Fruit fly (Drosophila melanogaster): ENCODE measurements around the gene mthl10.

The mthl10 gene

DNA sequence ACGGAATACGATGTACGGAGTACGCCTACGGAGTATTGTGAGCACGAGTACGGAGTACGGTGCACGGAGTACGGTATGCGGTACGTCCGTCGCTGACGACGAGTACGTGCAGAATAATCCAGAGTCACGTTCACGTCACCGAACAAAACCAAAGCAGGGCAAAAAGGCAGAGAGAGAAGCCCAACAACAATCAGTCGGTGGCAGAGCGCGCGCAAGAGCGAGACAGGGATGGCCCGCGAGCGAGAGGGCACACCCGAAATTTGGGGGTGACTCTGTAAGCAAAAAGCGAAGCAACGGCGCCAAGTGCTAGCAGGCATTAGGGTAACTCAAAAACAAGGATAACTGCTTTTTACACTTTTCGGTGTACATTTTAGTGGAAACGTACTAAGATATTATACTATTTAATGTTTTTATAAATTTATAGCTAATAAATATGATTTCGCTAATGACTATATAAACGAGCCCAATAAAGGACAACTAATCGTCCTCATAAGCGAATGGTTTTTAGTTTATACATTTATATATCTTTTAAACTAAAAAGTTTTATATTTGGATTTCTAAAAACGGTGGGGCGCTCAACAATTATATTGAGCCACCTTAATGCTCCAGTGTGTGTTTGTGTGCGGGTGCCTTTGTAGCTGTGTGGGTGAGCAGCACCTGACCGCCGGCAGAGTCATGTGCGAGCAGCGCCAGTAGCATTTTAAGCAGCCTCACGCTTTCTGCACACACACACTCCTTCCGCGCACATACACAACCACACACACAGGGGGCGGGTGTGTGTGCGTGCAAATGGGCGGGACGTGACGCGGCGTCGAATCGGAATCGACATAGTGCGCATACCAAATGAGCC lies 34.7 kb upstream of the mthl10 start (continued):
- peak; percentile 96 for TF ChIP-seq CG18262 (tag; optimal IDR thresholded peaks at IDR 0.05)
- peak; percentile 75 for TF ChIP-seq CG7357 (GFP tag; IDR thresholded peaks at IDR 0.05)
- peak; percentile 78 for TF ChIP-seq stc (GFP tag; IDR thresholded peaks at IDR 0.05)
- peak; percentile 44 for TF ChIP-seq slou (GFP tag; optimal IDR thresholded peaks at IDR 0.05)
- TF ChIP-seq slp2 (GFP tag; optimal IDR thresholded peaks at IDR 0.05): peak; percentile 12
- peak; percentile 40; the same call in 1 of the 2 replicates for TF ChIP-seq peb (GFP tag; IDR thresholded peaks at IDR 0.05)
- TF ChIP-seq unpg (GFP tag; optimal IDR thresholded peaks at IDR 0.05): peak; percentile 95
- TF ChIP-seq ro (GFP tag; IDR thresholded peaks at IDR 0.05): peak; percentile 50
- no peak for TF ChIP-seq pum (GFP tag; optimal IDR thresholded peaks at IDR 0.05)
- peak; percentile 73 for TF ChIP-seq CG17328 (GFP tag; IDR thresholded peaks at IDR 0.05)
- TF ChIP-seq CG8359 (GFP tag; optimal IDR thresholded peaks at IDR 0.05; ENCODE audit: borderline replicate concordance): peak; percentile 88
- TF ChIP-seq her (GFP tag; optimal IDR thresholded peaks at IDR 0.05): no peak
- peak; percentile 85 for TF ChIP-seq nau (GFP tag; optimal IDR thresholded peaks at IDR 0.05)
- peak; percentile 43 for TF ChIP-seq pros (GFP tag; optimal IDR thresholded peaks at IDR 0.05)
- TF ChIP-seq CG31441 (GFP tag; IDR thresholded peaks at IDR 0.05): peak; percentile 97
- TF ChIP-seq ci (GFP tag; IDR thresholded peaks at IDR 0.05): peak; percentile 64; the same call in 1 of the 3 replicates
- TF ChIP-seq CG4617 (GFP tag; optimal IDR thresholded peaks at IDR 0.05; ENCODE audit: borderline replicate concordance): peak; percentile 35
- no peak for TF ChIP-seq CG7745 (tag; optimal IDR thresholded peaks at IDR 0.05)
- TF ChIP-seq gcm (GFP tag; optimal IDR thresholded peaks at IDR 0.05): peak; percentile 92
- TF ChIP-seq fd102C (GFP tag; optimal IDR thresholded peaks at IDR 0.05): peak; percentile 30
- TF ChIP-seq al (GFP tag; IDR thresholded peaks at IDR 0.05): peak; percentile 48; the same call in 1 of the 2 replicates
- TF ChIP-seq CG2199 (GFP tag; IDR thresholded peaks at IDR 0.05): no peak
- TF ChIP-seq CG7372 (GFP tag; IDR thresholded peaks at IDR 0.05): peak; percentile 70
- peak; percentile 94 for TF ChIP-seq CG6765 (GFP tag; optimal IDR thresholded peaks at IDR 0.05)
- TF ChIP-seq Atf6 (GFP tag; IDR thresholded peaks at IDR 0.05): peak; percentile 74
- peak; percentile 34 for TF ChIP-seq wek (GFP tag; optimal IDR thresholded peaks at IDR 0.05)
- no peak for TF ChIP-seq stwl (tag; optimal IDR thresholded peaks at IDR 0.05)
- peak; percentile 84 for TF ChIP-seq CG14014 (GFP tag; IDR thresholded peaks at IDR 0.05)
- peak; percentile 91 for TF ChIP-seq NfI (GFP tag; optimal IDR thresholded peaks at IDR 0.05)
- peak in 1 of 2 experiments; percentile 70 for TF ChIP-seq dpn (GFP tag; optimal IDR thresholded peaks at IDR 0.05)
- no peak for TF ChIP-seq Sry-δ (GFP tag; optimal IDR thresholded peaks at IDR 0.05)
- TF ChIP-seq chinmo (GFP tag; IDR thresholded peaks at IDR 0.05; ENCODE audit: partially characterized antibody): no peak
- TF ChIP-seq nerfin-2 (GFP tag; IDR thresholded peaks at IDR 0.05; ENCODE audit: partially characterized antibody): 0 out of 2 replicates have a peak, but pooled peaks have one; percentile 47
- TF ChIP-seq ham (GFP tag; IDR thresholded peaks at IDR 0.05): 0 out of 2 replicates have a peak, but pooled peaks have one; percentile 23
- TF ChIP-seq Dek (tag; optimal IDR thresholded peaks at IDR 0.05): peak; percentile 90
- peak; percentile 90 for TF ChIP-seq dysf (GFP tag; IDR thresholded peaks at IDR 0.05)
- no peak for TF ChIP-seq Kr (GFP tag; optimal IDR thresholded peaks at IDR 0.05)
- no peak for TF ChIP-seq Nf-YA (GFP tag; IDR thresholded peaks at IDR 0.05)
- no peak for TF ChIP-seq Elba2 (GFP tag; optimal IDR thresholded peaks at IDR 0.05)
- peak; percentile 92 for TF ChIP-seq CG12299 (tag; optimal IDR thresholded peaks at IDR 0.05)
- TF ChIP-seq Lhr (GFP tag; optimal IDR thresholded peaks at IDR 0.05): peak; percentile 75
- no peak for TF ChIP-seq corto (GFP tag; optimal IDR thresholded peaks at IDR 0.05)
- no peak for TF ChIP-seq fu2 (GFP tag; optimal IDR thresholded peaks at IDR 0.05)
- TF ChIP-seq tup (GFP tag; optimal IDR thresholded peaks at IDR 0.05): peak; percentile 57
- TF ChIP-seq dan (GFP tag; IDR thresholded peaks at IDR 0.05): 0 out of 2 replicates have a peak, but pooled peaks have one; percentile 38
- no peak for TF ChIP-seq CG12236 (GFP tag; optimal IDR thresholded peaks at IDR 0.05)
- peak in 1 of 2 experiments; percentile 91 for TF ChIP-seq Eip74EF (GFP tag; optimal IDR thresholded peaks at IDR 0.05)
- TF ChIP-seq ERR (GFP tag; optimal IDR thresholded peaks at IDR 0.05): no peak
